Fruit fly (Drosophila melanogaster): ENCODE results near the gene Wdr37.

Wdr37 gene

DNA sequence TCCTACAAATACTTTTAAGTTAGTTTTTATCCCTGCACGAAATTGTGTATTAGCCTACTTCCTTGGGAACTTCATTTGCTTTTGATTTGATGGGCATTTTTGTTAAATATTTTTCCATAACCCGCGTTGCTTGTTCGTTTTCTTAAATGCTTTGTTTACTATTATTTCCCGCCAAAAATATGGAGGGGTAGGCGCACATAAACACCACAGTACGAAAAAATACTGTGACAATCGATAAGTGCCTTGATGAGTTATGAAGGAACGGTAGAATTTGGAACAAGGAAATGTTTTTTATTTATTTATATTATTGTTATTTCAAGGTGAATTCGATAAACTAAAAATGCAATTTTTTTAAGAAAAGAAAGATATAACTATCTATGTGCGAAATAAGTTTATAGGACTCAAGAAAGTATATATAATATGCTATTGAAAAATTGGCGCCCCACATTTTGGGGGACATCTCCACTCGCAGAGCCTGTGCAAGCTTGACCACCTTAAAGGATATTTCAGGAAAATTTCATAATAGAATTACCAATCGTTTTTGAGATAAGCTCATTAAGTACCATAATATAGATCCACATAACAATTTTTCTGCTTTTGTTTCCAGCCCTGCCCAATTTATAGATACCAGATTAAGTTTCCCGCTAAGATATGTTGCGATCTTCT is 36.4 kb downstream of the Wdr37 start, which contains the start of the genes WRNexo and Nup43 (continued):
- peak; percentile 45 for TF ChIP-seq CG7839 (tag; optimal IDR thresholded peaks at IDR 0.05)
- peak; percentile 29 for TF ChIP-seq CG8924 (tag; optimal IDR thresholded peaks at IDR 0.05)
- TF ChIP-seq ara (GFP tag; IDR thresholded peaks at IDR 0.05), result no peak
- TF ChIP-seq jing (GFP tag; optimal IDR thresholded peaks at IDR 0.05), result no peak
- no peak for TF ChIP-seq hth (optimal IDR thresholded peaks at IDR 0.05)
- no peak for TF ChIP-seq CG14860 (GFP tag; IDR thresholded peaks at IDR 0.05; ENCODE audit: partially characterized antibody)
- TF ChIP-seq Ravus (GFP tag; IDR thresholded peaks at IDR 0.05), result no peak
- no peak for TF ChIP-seq CG3838 (GFP tag; optimal IDR thresholded peaks at IDR 0.05)
- TF ChIP-seq CG2889 (GFP tag; IDR thresholded peaks at IDR 0.05), result no peak
- no peak for TF ChIP-seq sens-2 (GFP tag; IDR thresholded peaks at IDR 0.05)
- TF ChIP-seq Gug (GFP tag; IDR thresholded peaks at IDR 0.05), result peak; percentile 32; the same call in 2 of the 4 replicates
- no peak for TF ChIP-seq Bgb (GFP tag; IDR thresholded peaks at IDR 0.05; ENCODE audit: partially characterized antibody)
- TF ChIP-seq CG14710 (tag; optimal IDR thresholded peaks at IDR 0.05), result peak; percentile 51
- TF ChIP-seq tio (GFP tag; optimal IDR thresholded peaks at IDR 0.05), result peak; percentile 46
- TF ChIP-seq sug (tag; optimal IDR thresholded peaks at IDR 0.05), result no peak
- peak; percentile 14 for TF ChIP-seq nerfin-1 (tag; optimal IDR thresholded peaks at IDR 0.05)
- no peak for TF ChIP-seq dan (GFP tag; IDR thresholded peaks at IDR 0.05)
- TF ChIP-seq CG9215 (GFP tag; IDR thresholded peaks at IDR 0.05), result 0 out of 2 replicates have a peak, but pooled peaks have one; percentile 10
- peak; percentile 33; the same call in 1 of the 2 replicates for TF ChIP-seq ssp (GFP tag; IDR thresholded peaks at IDR 0.05)
- TF ChIP-seq CG17186 (GFP tag; optimal IDR thresholded peaks at IDR 0.05), result no peak
- TF ChIP-seq nmo (GFP tag; optimal IDR thresholded peaks at IDR 0.05), result peak; percentile 71
- TF ChIP-seq Sry-δ (GFP tag; optimal IDR thresholded peaks at IDR 0.05), result peak; percentile 33
- no peak for TF ChIP-seq CG13894 (tag; optimal IDR thresholded peaks at IDR 0.05)
- no peak for TF ChIP-seq Poxn (GFP tag; IDR thresholded peaks at IDR 0.05)
- no peak for TF ChIP-seq Deaf1 (tag; optimal IDR thresholded peaks at IDR 0.05)
- TF ChIP-seq CG1603 (tag; optimal IDR thresholded peaks at IDR 0.05), result no peak
- no peak for TF ChIP-seq CG31388 (GFP tag; optimal IDR thresholded peaks at IDR 0.05)
- peak; percentile 15 for TF ChIP-seq CG18011 (GFP tag; optimal IDR thresholded peaks at IDR 0.05)
- TF ChIP-seq Eip74EF (GFP tag; optimal IDR thresholded peaks at IDR 0.05), result no peak
- no peak for TF ChIP-seq crol (GFP tag; IDR thresholded peaks at IDR 0.05)
- no peak for TF ChIP-seq CG17912 (GFP tag; optimal IDR thresholded peaks at IDR 0.05)
- no peak for TF ChIP-seq CG42726 (GFP tag; IDR thresholded peaks at IDR 0.05; ENCODE audit: partially characterized antibody)
- TF ChIP-seq nau (GFP tag; optimal IDR thresholded peaks at IDR 0.05), result no peak
- peak; percentile 9 for TF ChIP-seq CG4820 (GFP tag; optimal IDR thresholded peaks at IDR 0.05)
- TF ChIP-seq HmgZ (tag; optimal IDR thresholded peaks at IDR 0.05), result no peak
- TF ChIP-seq Mad (GFP tag; optimal IDR thresholded peaks at IDR 0.05), result no peak
- no peak for TF ChIP-seq CG6813 (GFP tag; optimal IDR thresholded peaks at IDR 0.05)
- no peak for TF ChIP-seq fd64A (GFP tag; optimal IDR thresholded peaks at IDR 0.05)
- peak; percentile 33 for TF ChIP-seq chn (GFP tag; optimal IDR thresholded peaks at IDR 0.05)
- no peak for TF ChIP-seq CG2678 (tag; optimal IDR thresholded peaks at IDR 0.05)
- no peak for TF ChIP-seq CG9876 (GFP tag; optimal IDR thresholded peaks at IDR 0.05)
- TF ChIP-seq CG6654 (GFP tag; optimal IDR thresholded peaks at IDR 0.05), result no peak
- peak; percentile 57 for TF ChIP-seq CG3847 (GFP tag; IDR thresholded peaks at IDR 0.05)
- no peak for TF ChIP-seq CrebB (tag; optimal IDR thresholded peaks at IDR 0.05)
- peak; percentile 29 for TF ChIP-seq CG9609 (GFP tag; optimal IDR thresholded peaks at IDR 0.05)
- TF ChIP-seq CG15269 (tag; optimal IDR thresholded peaks at IDR 0.05), result no peak
- TF ChIP-seq amos (GFP tag; IDR thresholded peaks at IDR 0.05; ENCODE audit: partially characterized antibody), result no peak
- TF ChIP-seq CG11695 (GFP tag; IDR thresholded peaks at IDR 0.05), result no peak
- no peak for TF ChIP-seq CG6683 (GFP tag; optimal IDR thresholded peaks at IDR 0.05)
- TF ChIP-seq ranshi (GFP tag; IDR thresholded peaks at IDR 0.05), result peak; percentile 47; the same call in 1 of the 2 replicates
